Fruit fly (Drosophila melanogaster) whole organism, embryonic: Measurements from ENCODE around the gene CG43060.

Source experiments
- Awh ChIP-seq: fragments of 200-800 bp; sonication (Bioruptor generic); IDR thresholded peaks from 2 replicates; pipeline ENCODE4, ENCODE4 v1.3.6; 2022; ENCODE audit warnings: missing biosample characterization, missing genetic modification characterization
- B-H1 ChIP-seq: fragments of 200-800 bp; sonication (Bioruptor generic); IDR thresholded peaks from 3 replicates; pipeline ENCODE4 v1.3.6; 2022; ENCODE audit warnings: missing biosample characterization, missing genetic modification characterization
- CG10979 ChIP-seq: fragments of 200-800 bp; sonication (Bioruptor generic); optimal IDR thresholded peaks from 2 replicates; lab custom pipeline; 2018; ENCODE audit warnings: missing biosample characterization, mild to moderate bottlenecking, missing genetic modification characterization, moderate library complexity
- CG11085 ChIP-seq: fragments of 200-800 bp; sonication (Bioruptor generic); IDR thresholded peaks from 2 replicates; pipeline ENCODE4 v1.3.6; 2022; ENCODE audit warnings: missing biosample characterization, missing genetic modification characterization
- CG13894 ChIP-seq: fragments of 200-800 bp; sonication (Bioruptor generic); optimal IDR thresholded peaks from 3 replicates; lab custom pipeline; 2018; ENCODE audit warnings: missing biosample characterization, mild to moderate bottlenecking, missing genetic modification characterization, moderate library complexity
- CG16813 ChIP-seq: fragments of 200-800 bp; sonication (Bioruptor generic); IDR thresholded peaks from 3 replicates; pipeline ENCODE4 v1.3.6; 2022; ENCODE audit warnings: missing biosample characterization, missing genetic modification characterization; ENCODE audit not compliant: partially characterized antibody
- CG17359 ChIP-seq: fragments of 200-800 bp; sonication (Bioruptor generic); optimal IDR thresholded peaks from 3 replicates; lab custom pipeline; 2018; ENCODE audit warnings: missing biosample characterization, mild to moderate bottlenecking, missing genetic modification characterization, moderate library complexity
- CG17829 ChIP-seq: fragments of 200-800 bp; optimal IDR thresholded peaks from 2 replicates; lab custom pipeline; 2019; ENCODE audit warnings: missing biosample characterization, mild to moderate bottlenecking, missing genetic modification characterization, moderate library complexity
- CG18262 ChIP-seq: fragments of 200-800 bp; optimal IDR thresholded peaks from 3 replicates; lab custom pipeline; 2019; ENCODE audit warnings: missing biosample characterization, mild to moderate bottlenecking, missing genetic modification characterization, moderate library complexity
- CG2199 ChIP-seq: fragments of 200-800 bp; sonication (Bioruptor generic); IDR thresholded peaks from 3 replicates; pipeline ENCODE4 v1.3.6; 2022; ENCODE audit warnings: missing biosample characterization, missing genetic modification characterization
- CG32767 ChIP-seq: fragments of 200-800 bp; sonication (Bioruptor generic); IDR thresholded peaks from 2 replicates; pipeline ENCODE4 v1.3.6; 2022; ENCODE audit warnings: missing biosample characterization, missing genetic modification characterization
- CG32772 ChIP-seq: fragments of 200-800 bp; sonication (Bioruptor generic); IDR thresholded peaks from 2 replicates; pipeline ENCODE4 v1.3.6; 2022; ENCODE audit warnings: missing biosample characterization, missing genetic modification characterization
- CG34224 ChIP-seq: fragments of 200-800 bp; sonication (Bioruptor generic); IDR thresholded peaks from 3 replicates; pipeline ENCODE4 v1.3.6; 2022; ENCODE audit warnings: missing biosample characterization, missing genetic modification characterization; ENCODE audit not compliant: partially characterized antibody
- CG43689 ChIP-seq: fragments of 200-800 bp; sonication (Bioruptor generic); IDR thresholded peaks from 2 replicates; pipeline ENCODE4 v1.3.6; 2022; ENCODE audit warnings: missing biosample characterization, missing genetic modification characterization
- CG4617 ChIP-seq: fragments of 200-800 bp; sonication (Bioruptor generic); optimal IDR thresholded peaks from 3 replicates; lab custom pipeline; 2016; ENCODE audit warnings: missing biosample characterization, missing genetic modification characterization, borderline replicate concordance
- CG5953 ChIP-seq: fragments of 200-800 bp; sonication (Bioruptor generic); IDR thresholded peaks from 2 replicates; pipeline ENCODE4 v1.3.6; 2022; ENCODE audit warnings: missing biosample characterization, missing genetic modification characterization
- CG6689 ChIP-seq: fragments of 200-800 bp; sonication (Bioruptor generic); IDR thresholded peaks from 2 replicates; pipeline ENCODE4 v1.3.6; 2022; ENCODE audit warnings: missing biosample characterization, missing genetic modification characterization
- CG6854 ChIP-seq: fragments of 200-800 bp; sonication (Bioruptor generic); optimal IDR thresholded peaks from 3 replicates; lab custom pipeline; 2017; ENCODE audit warnings: missing biosample characterization, mild to moderate bottlenecking, missing genetic modification characterization
- CG7745 ChIP-seq: fragments of 200-800 bp; sonication (Bioruptor generic); optimal IDR thresholded peaks from 2 replicates; lab custom pipeline; 2018; ENCODE audit warnings: missing biosample characterization, mild to moderate bottlenecking, missing genetic modification characterization, moderate library complexity
- CG7839 ChIP-seq: fragments of 200-800 bp; sonication (Bioruptor generic); optimal IDR thresholded peaks from 3 replicates; lab custom pipeline; 2018; ENCODE audit warnings: missing biosample characterization, mild to moderate bottlenecking, missing genetic modification characterization, moderate library complexity
- Chrac-16 ChIP-seq: fragments of 200-800 bp; sonication (Bioruptor generic); optimal IDR thresholded peaks from 3 replicates; lab custom pipeline; 2016; ENCODE audit warnings: missing biosample characterization, missing genetic modification characterization
- D19A ChIP-seq: fragments of 200-800 bp; optimal IDR thresholded peaks from 3 replicates; lab custom pipeline; 2019; ENCODE audit warnings: missing biosample characterization, mild to moderate bottlenecking, missing genetic modification characterization, moderate library complexity
- Dek ChIP-seq: fragments of 200-800 bp; sonication (Bioruptor generic); optimal IDR thresholded peaks from 3 replicates; lab custom pipeline; 2019; ENCODE audit warnings: missing biosample characterization, mild to moderate bottlenecking, missing genetic modification characterization, moderate library complexity
- Dip3 ChIP-seq: fragments of 200-800 bp; sonication (Bioruptor generic); optimal IDR thresholded peaks from 3 replicates; lab custom pipeline; 2016; ENCODE audit warnings: missing biosample characterization, missing genetic modification characterization
- Fer3 ChIP-seq: fragments of 200-800 bp; sonication (Bioruptor generic); optimal IDR thresholded peaks from 2 replicates; lab custom pipeline; 2018; ENCODE audit warnings: missing biosample characterization, mild to moderate bottlenecking, missing genetic modification characterization, moderate library complexity
- Gug ChIP-seq: fragments of 200-800 bp; sonication (Bioruptor generic); IDR thresholded peaks from 4 replicates; pipeline ENCODE4 v1.3.6; 2022; ENCODE audit warnings: missing biosample characterization, missing genetic modification characterization
- Mes4 ChIP-seq: fragments of 200-800 bp; sonication (Bioruptor generic); optimal IDR thresholded peaks from 2 replicates; lab custom pipeline; 2016; ENCODE audit warnings: missing biosample characterization, missing genetic modification characterization
- Mrtf ChIP-seq: fragments of 200-800 bp; sonication (Bioruptor generic); IDR thresholded peaks from 3 replicates; pipeline ENCODE4 v1.3.6; 2022; ENCODE audit warnings: missing biosample characterization, missing genetic modification characterization
- NFAT ChIP-seq: fragments of 200-800 bp; sonication (Bioruptor generic); IDR thresholded peaks from 2 replicates; pipeline ENCODE4 v1.3.6; 2022; ENCODE audit warnings: missing biosample characterization, missing genetic modification characterization
- Neu2 ChIP-seq: fragments of 200-800 bp; sonication (Bioruptor generic); optimal IDR thresholded peaks from 3 replicates; lab custom pipeline; 2016; ENCODE audit warnings: missing biosample characterization, missing genetic modification characterization, borderline replicate concordance
- Sox102F ChIP-seq: fragments of 200-800 bp; sonication (Bioruptor generic); optimal IDR thresholded peaks from 2 replicates; lab custom pipeline; 2018; ENCODE audit warnings: missing biosample characterization, mild to moderate bottlenecking, missing genetic modification characterization, moderate library complexity
- TFAM ChIP-seq: fragments of 200-800 bp; sonication (Bioruptor generic); optimal IDR thresholded peaks from 2 replicates; lab custom pipeline; 2017; ENCODE audit warnings: missing biosample characterization, missing genetic modification characterization, inconsistent platforms
- Xbp1 ChIP-seq: fragments of 200-800 bp; sonication (Bioruptor generic); optimal IDR thresholded peaks from 3 replicates; lab custom pipeline; 2016; ENCODE audit warnings: missing biosample characterization, mild to moderate bottlenecking, missing genetic modification characterization
- amos ChIP-seq: fragments of 200-800 bp; sonication (Bioruptor generic); IDR thresholded peaks from 2 replicates; pipeline ENCODE4 v1.3.6; 2022; ENCODE audit warnings: missing biosample characterization, missing genetic modification characterization; ENCODE audit not compliant: partially characterized antibody
- bab2 ChIP-seq: fragments of 200-800 bp; sonication (Bioruptor generic); optimal IDR thresholded peaks from 2 replicates; lab custom pipeline; 2016; ENCODE audit warnings: missing biosample characterization, missing genetic modification characterization
- grau ChIP-seq: fragments of 200-800 bp; optimal IDR thresholded peaks from 3 replicates; lab custom pipeline; 2019; ENCODE audit warnings: missing biosample characterization, mild to moderate bottlenecking, missing genetic modification characterization, moderate library complexity
- gro ChIP-seq: fragments of 200-800 bp; sonication (Bioruptor generic); optimal IDR thresholded peaks from 2 replicates; lab custom pipeline; 2016; ENCODE audit warnings: missing biosample characterization, missing genetic modification characterization
- hth ChIP-seq: fragments of >200 bp; optimal IDR thresholded peaks from 2 replicates; lab custom pipeline; 2017; ENCODE audit warnings: inconsistent platforms
- lilli ChIP-seq: fragments of 200-800 bp; sonication (Bioruptor generic); optimal IDR thresholded peaks from 3 replicates; lab custom pipeline; 2016; ENCODE audit warnings: missing biosample characterization, missing genetic modification characterization
- mam ChIP-seq: fragments of 200-800 bp; sonication (Bioruptor generic); optimal IDR thresholded peaks from 3 replicates; lab custom pipeline; 2016; ENCODE audit warnings: missing biosample characterization, missing genetic modification characterization
- nmo ChIP-seq: fragments of 200-800 bp; sonication (Bioruptor generic); optimal IDR thresholded peaks from 2 replicates; lab custom pipeline; 2018; ENCODE audit warnings: missing biosample characterization, mild to moderate bottlenecking, missing genetic modification characterization, moderate library complexity
- pan ChIP-seq, 4 experiments: fragments of >200 bp in 3 of 4; fragments of 200-800 bp in 1 of 4; sonication (Bioruptor generic) in 1 of 4; optimal IDR thresholded peaks in 3 of 4; IDR thresholded peaks in 1 of 4; 2 replicates each; pipeline versions ENCODE4 v1.3.6 to Lab custom; 2017 to 2022; ENCODE audit warnings: missing biosample characterization in 2 of 4, missing genetic modification characterization in 2 of 4, mixed read lengths in 1 of 4
- pfk ChIP-seq: fragments of 200-800 bp; sonication (Bioruptor generic); optimal IDR thresholded peaks from 2 replicates; lab custom pipeline; 2018; ENCODE audit warnings: missing biosample characterization, mild to moderate bottlenecking, missing genetic modification characterization, moderate library complexity
- pho ChIP-seq: fragments of 200-800 bp; sonication (Bioruptor generic); optimal IDR thresholded peaks from 2 replicates; lab custom pipeline; 2016; ENCODE audit warnings: missing biosample characterization, missing genetic modification characterization
- prd ChIP-seq, 3 experiments: fragments of >200 bp in 2 of 3; fragments of 200-800 bp in 1 of 3; sonication (Bioruptor generic) in 1 of 3; optimal IDR thresholded peaks in 2 of 3; IDR thresholded peaks in 1 of 3; 2 replicates in 2 of 3; 3 replicates in 1 of 3; pipeline versions ENCODE4 v1.3.6 to Lab custom; 2017 to 2022; ENCODE audit warnings: missing biosample characterization in 1 of 3, missing genetic modification characterization in 1 of 3
- sim ChIP-seq: fragments of 200-800 bp; sonication (Bioruptor generic); IDR thresholded peaks from 2 replicates; pipeline ENCODE4 v1.3.6; 2022; ENCODE audit warnings: missing biosample characterization, missing genetic modification characterization
- ssp ChIP-seq: fragments of 200-800 bp; sonication (Bioruptor generic); IDR thresholded peaks from 2 replicates; pipeline ENCODE4 v1.3.6; 2022; ENCODE audit warnings: missing biosample characterization, missing genetic modification characterization
- twi ChIP-seq: fragments of 200-800 bp; optimal IDR thresholded peaks from 2 replicates; lab custom pipeline; 2019; ENCODE audit warnings: missing biosample characterization, mild to moderate bottlenecking, missing genetic modification characterization, moderate library complexity
- zen ChIP-seq: fragments of 200-800 bp; sonication (Bioruptor generic); optimal IDR thresholded peaks from 3 replicates; lab custom pipeline; 2018; ENCODE audit warnings: missing biosample characterization, mild to moderate bottlenecking, missing genetic modification characterization, moderate library complexity

Gene CG43060

DNA sequence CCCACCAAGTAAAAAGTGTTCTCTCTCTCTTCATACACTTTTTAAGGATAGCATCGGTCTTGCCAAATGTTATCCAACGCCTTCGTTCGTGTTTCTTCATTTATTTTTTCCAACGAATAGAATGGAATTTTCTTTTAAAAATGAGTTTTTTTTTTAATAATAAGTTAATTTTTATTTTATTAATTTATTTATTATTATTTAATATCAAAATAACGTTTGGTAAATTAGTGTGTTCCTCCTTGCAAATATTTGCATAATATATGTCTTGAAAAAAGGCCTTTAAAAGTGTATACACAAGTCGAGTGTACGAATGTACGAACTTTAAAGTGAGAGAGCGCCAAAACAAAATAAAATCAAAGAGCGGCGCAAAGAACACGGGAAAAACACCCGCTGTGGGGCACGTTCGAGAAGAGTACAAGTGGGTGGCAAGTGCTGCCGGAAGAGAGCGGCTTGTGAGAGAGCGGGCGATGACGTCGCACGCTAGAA lies 13.8 kb upstream of the CG43060 start (continued):
- TF ChIP-seq Sox102F (GFP tag; lab: Kevin White, UChicago) (peak; percentile 94), D19A (tag; lab: Kevin White, UChicago) (peak; percentile 100), amos (GFP tag; lab: Robert Waterston, UW) (no peak), CG10979 (tag; lab: Kevin White, UChicago) (peak; percentile 89), Mrtf (GFP tag; lab: Robert Waterston, UW) (0 out of 3 replicates have a peak, but pooled peaks have one; percentile 54), pfk (GFP tag; lab: Kevin White, UChicago) (no peak), Dip3 (GFP tag; lab: Kevin White, UChicago) (peak; percentile 3), hth (lab: Kevin White, UChicago) (no peak), CG34224 (GFP tag; lab: Robert Waterston, UW) (no peak; the same call in 2 of the 3 replicates), mam (peak; percentile 27), grau (tag; lab: Kevin White, UChicago) (peak; percentile 91), CG32767 (peak; percentile 82), pho (GFP tag; lab: Kevin White, UChicago) (peak; percentile 47), gro (GFP tag; lab: Kevin White, UChicago) (no peak), Gug (GFP tag; lab: Robert Waterston, UW) (peak; percentile 2; the same call in 1 of the 4 replicates), CG17829 (tag; lab: Kevin White, UChicago) (peak; percentile 83), CG4617 (GFP tag; lab: Kevin White, UChicago) (peak; percentile 67), CG17359 (peak; percentile 80), zen (tag; lab: Kevin White, UChicago) (peak; percentile 39), twi (tag; lab: Kevin White, UChicago) (no peak), CG13894 (tag; lab: Kevin White, UChicago) (peak; percentile 40), Neu2 (GFP tag; lab: Kevin White, UChicago) (no peak), CG11085 (GFP tag; lab: Robert Waterston, UW) (no peak; the same call in 1 of the 2 replicates), CG7839 (tag; lab: Kevin White, UChicago) (peak; percentile 93), Chrac-16 (GFP tag; lab: Kevin White, UChicago) (peak; percentile 78), Dek (tag; lab: Kevin White, UChicago) (peak; percentile 91), CG5953 (GFP tag; lab: Robert Waterston, UW) (peak; percentile 67), bab2 (GFP tag; lab: Kevin White, UChicago) (peak; percentile 6), ssp (GFP tag; lab: Robert Waterston, UW) (no peak; the same call in none of the 2 replicates), Xbp1 (GFP tag; lab: Kevin White, UChicago) (peak; percentile 86), NFAT (GFP tag; lab: Robert Waterston, UW) (peak; percentile 70), CG16813 (no peak), CG6854 (GFP tag; lab: Kevin White, UChicago) (peak; percentile 80), CG7745 (tag; lab: Kevin White, UChicago) (no peak), pan (optimal IDR thresholded peaks at IDR 0.05; lab: Kevin White, UChicago) (no peak), pan (GFP tag; optimal IDR thresholded peaks at IDR 0.05 in 1 of 2, IDR thresholded peaks at IDR 0.05 in 1 of 2) (peak in 1 of 2 experiments; percentile 75), CG18262 (tag; lab: Kevin White, UChicago) (peak; percentile 91), Fer3 (tag; lab: Kevin White, UChicago) (peak; percentile 81), CG43689 (peak; percentile 58), lilli (GFP tag; lab: Kevin White, UChicago) (peak; percentile 68), CG2199 (no peak), B-H1 (GFP tag; lab: Robert Waterston, UW) (peak; percentile 41; the same call in 2 of the 3 replicates), sim (GFP tag; lab: Robert Waterston, UW) (peak; percentile 26; the same call in 1 of the 2 replicates), TFAM (GFP tag; lab: Kevin White, UChicago) (no peak), CG6689 (peak; percentile 78), Mes4 (GFP tag; lab: Kevin White, UChicago) (no peak), prd (optimal IDR thresholded peaks at IDR 0.05; lab: Kevin White, UChicago) (no peak), prd (GFP tag; IDR thresholded peaks at IDR 0.05; lab: Robert Waterston, UW) (peak; percentile 75), Awh (GFP tag; lab: Robert Waterston, UW) (peak; percentile 61), CG32772 (GFP tag; lab: Robert Waterston, UW) (peak; percentile 56; the same call in 1 of the 2 replicates), nmo (GFP tag; lab: Kevin White, UChicago) (peak; percentile 92)
